Fruit fly (Drosophila melanogaster): ENCODE measurements around the gene CG13887.

dm6 chr3L:810038-810644, 27.5 kb upstream of the CG13887 start:
- no peak for TF ChIP-seq Sox14 (GFP tag; optimal IDR thresholded peaks at IDR 0.05)
- no peak for TF ChIP-seq CG32006 (GFP tag; optimal IDR thresholded peaks at IDR 0.05)
- no peak for TF ChIP-seq CG6276 (GFP tag; optimal IDR thresholded peaks at IDR 0.05)
- no peak for TF ChIP-seq spab (GFP tag; optimal IDR thresholded peaks at IDR 0.05)
- TF ChIP-seq Gug (GFP tag; IDR thresholded peaks at IDR 0.05) = no peak
- no peak for TF ChIP-seq CG15336 (GFP tag; IDR thresholded peaks at IDR 0.05)
- TF ChIP-seq CG34406 (GFP tag; optimal IDR thresholded peaks at IDR 0.05) = no peak
- no peak for TF ChIP-seq salr (GFP tag; optimal IDR thresholded peaks at IDR 0.05)
- TF ChIP-seq CG6854 (GFP tag; optimal IDR thresholded peaks at IDR 0.05) = no peak
- no peak for TF ChIP-seq CG1621 (tag; optimal IDR thresholded peaks at IDR 0.05)
